1 fruit fly cellular context compared by ENCODE assay signal in genomic region chr3R:27292159-27292880, dm6.
TF ChIP-seq lines count a peak whose summit lies in the region.

CG3348 (minus strand) TSS chr3R:27292209.

TF ChIP-seq in whole organism, embryonic, 481 proteins besides CTCF, POLR2A, EP300 and RAD21 (continued from another document and continues in another):
- TF ChIP-seq TFAM (GFP tag; optimal IDR thresholded peaks at IDR 0.05; lab: Kevin White, UChicago) (no peak), mam (GFP tag; optimal IDR thresholded peaks at IDR 0.05; lab: Kevin White, UChicago) (peak; percentile 79), Adf1 (GFP tag; IDR thresholded peaks at IDR 0.05; lab: Robert Waterston, UW) (peak; percentile 79), her (GFP tag; optimal IDR thresholded peaks at IDR 0.05; lab: Kevin White, UChicago) (peak; percentile 42), HLH54F (GFP tag; optimal IDR thresholded peaks at IDR 0.05; lab: Kevin White, UChicago) (peak; percentile 64), CG1603 (tag; optimal IDR thresholded peaks at IDR 0.05; lab: Kevin White, UChicago) (peak; percentile 47), CG16779 (GFP tag; IDR thresholded peaks at IDR 0.05; lab: Robert Waterston, UW) (0 out of 2 replicates have a peak, but pooled peaks have one; percentile 48), CG4820 (GFP tag; optimal IDR thresholded peaks at IDR 0.05; lab: Kevin White, UChicago) (peak; percentile 64), Sox100B (GFP tag; optimal IDR thresholded peaks at IDR 0.05; lab: Kevin White, UChicago) (no peak), CG13296 (GFP tag; optimal IDR thresholded peaks at IDR 0.05; lab: Kevin White, UChicago) (peak; percentile 79), CG10267 (tag; optimal IDR thresholded peaks at IDR 0.05; lab: Kevin White, UChicago) (peak; percentile 53), CG3838 (GFP tag; optimal IDR thresholded peaks at IDR 0.05; lab: Kevin White, UChicago) (no peak), E2f1 (GFP tag; IDR thresholded peaks at IDR 0.05; lab: Robert Waterston, UW) (peak; percentile 53; the same call in 1 of the 2 replicates), CHES-1-like (GFP tag; optimal IDR thresholded peaks at IDR 0.05; lab: Kevin White, UChicago) (peak; percentile 63), Blimp-1 (GFP tag; optimal IDR thresholded peaks at IDR 0.05; lab: Kevin White, UChicago) (peak; percentile 66), CG13287 (GFP tag; IDR thresholded peaks at IDR 0.05; lab: Robert Waterston, UW; ENCODE audit: partially characterized antibody) (no peak), slou (GFP tag; optimal IDR thresholded peaks at IDR 0.05; lab: Kevin White, UChicago) (peak; percentile 17), CG1602 (GFP tag; optimal IDR thresholded peaks at IDR 0.05; lab: Kevin White, UChicago) (peak; percentile 31), corto (GFP tag; optimal IDR thresholded peaks at IDR 0.05; lab: Kevin White, UChicago) (no peak), gfzf (GFP tag; optimal IDR thresholded peaks at IDR 0.05; lab: Kevin White, UChicago) (no peak), CG18011 (GFP tag; optimal IDR thresholded peaks at IDR 0.05; lab: Kevin White, UChicago) (peak; percentile 20), CG6683 (GFP tag; optimal IDR thresholded peaks at IDR 0.05; lab: Kevin White, UChicago) (no peak), salm (tag; optimal IDR thresholded peaks at IDR 0.05; lab: Kevin White, UChicago) (no peak), CG33557 (GFP tag; optimal IDR thresholded peaks at IDR 0.05; lab: Kevin White, UChicago) (no peak), pho (GFP tag; optimal IDR thresholded peaks at IDR 0.05; lab: Kevin White, UChicago) (peak; percentile 76), CG3995 (GFP tag; optimal IDR thresholded peaks at IDR 0.05; lab: Kevin White, UChicago) (peak; percentile 59), vfl (GFP tag; optimal IDR thresholded peaks at IDR 0.05; lab: Kevin White, UChicago) (peak; percentile 66), CG42726 (GFP tag; IDR thresholded peaks at IDR 0.05; lab: Robert Waterston, UW; ENCODE audit: partially characterized antibody) (no peak), CG11456 (GFP tag; IDR thresholded peaks at IDR 0.05; lab: Robert Waterston, UW) (peak; percentile 85), dati (GFP tag; IDR thresholded peaks at IDR 0.05; lab: Robert Waterston, UW) (peak; percentile 34; the same call in 1 of the 2 replicates), NC2α (GFP tag; optimal IDR thresholded peaks at IDR 0.05; lab: Kevin White, UChicago) (no peak), CG17612 (GFP tag; IDR thresholded peaks at IDR 0.05; lab: Robert Waterston, UW) (peak; percentile 63; the same call in 1 of the 2 replicates), CG14050 (GFP tag; IDR thresholded peaks at IDR 0.05; lab: Robert Waterston, UW) (0 out of 3 replicates have a peak, but pooled peaks have one; percentile 14), cad (GFP tag; optimal IDR thresholded peaks at IDR 0.05; lab: Kevin White, UChicago) (no peak), CG33213 (GFP tag; optimal IDR thresholded peaks at IDR 0.05; lab: Kevin White, UChicago) (peak; percentile 56), H15 (GFP tag; IDR thresholded peaks at IDR 0.05; lab: Robert Waterston, UW) (peak; percentile 34; the same call in 1 of the 3 replicates), Dp (GFP tag; optimal IDR thresholded peaks at IDR 0.05; lab: Kevin White, UChicago) (no peak), Gug (GFP tag; IDR thresholded peaks at IDR 0.05; lab: Robert Waterston, UW) (peak; percentile 24; the same call in 1 of the 4 replicates), hb (GFP tag; IDR thresholded peaks at IDR 0.05; lab: Robert Waterston, UW; ENCODE audit: partially characterized antibody) (no peak), hkb (optimal IDR thresholded peaks at IDR 0.05; lab: Kevin White, UChicago) (no peak), hkb (GFP tag; IDR thresholded peaks at IDR 0.05; lab: Robert Waterston, UW) (peak; percentile 68), CG30431 (GFP tag; optimal IDR thresholded peaks at IDR 0.05; lab: Kevin White, UChicago) (peak; percentile 37), gcm2 (GFP tag; optimal IDR thresholded peaks at IDR 0.05; lab: Kevin White, UChicago) (no peak), CG11093 (GFP tag; IDR thresholded peaks at IDR 0.05; lab: Robert Waterston, UW) (no peak), Atf3 (GFP tag; optimal IDR thresholded peaks at IDR 0.05; lab: Kevin White, UChicago) (no peak), ase (GFP tag; IDR thresholded peaks at IDR 0.05; lab: Robert Waterston, UW) (no peak), br (optimal IDR thresholded peaks at IDR 0.05; lab: Kevin White, UChicago) (no peak), bbx (GFP tag; IDR thresholded peaks at IDR 0.05; lab: Robert Waterston, UW; ENCODE audit: partially characterized antibody) (no peak), wdn (GFP tag; IDR thresholded peaks at IDR 0.05; lab: Robert Waterston, UW) (peak; percentile 71), pros (GFP tag; optimal IDR thresholded peaks at IDR 0.05; lab: Kevin White, UChicago) (no peak), fd102C (GFP tag; optimal IDR thresholded peaks at IDR 0.05; lab: Kevin White, UChicago) (no peak), CG1832 (GFP tag; optimal IDR thresholded peaks at IDR 0.05; lab: Kevin White, UChicago) (no peak), sr (GFP tag; IDR thresholded peaks at IDR 0.05; lab: Robert Waterston, UW) (no peak), CG2889 (GFP tag; IDR thresholded peaks at IDR 0.05; lab: Robert Waterston, UW) (peak; percentile 54; the same call in 1 of the 3 replicates), chm (GFP tag; IDR thresholded peaks at IDR 0.05; lab: Robert Waterston, UW) (peak; percentile 60; the same call in 1 of the 2 replicates), Dfd (GFP tag; optimal IDR thresholded peaks at IDR 0.05; lab: Kevin White, UChicago) (no peak), Lim3 (GFP tag; IDR thresholded peaks at IDR 0.05; lab: Robert Waterston, UW) (no peak), shn (GFP tag; optimal IDR thresholded peaks at IDR 0.05; lab: Kevin White, UChicago) (peak; percentile 6), Kr (GFP tag; optimal IDR thresholded peaks at IDR 0.05; lab: Kevin White, UChicago) (no peak), psq (GFP tag; optimal IDR thresholded peaks at IDR 0.05; lab: Kevin White, UChicago) (no peak), lola (GFP tag; optimal IDR thresholded peaks at IDR 0.05; lab: Kevin White, UChicago) (no peak), CG13775 (GFP tag; optimal IDR thresholded peaks at IDR 0.05; lab: Kevin White, UChicago) (peak; percentile 73), CG6689 (GFP tag; IDR thresholded peaks at IDR 0.05; lab: Robert Waterston, UW) (peak; percentile 59), pan (optimal IDR thresholded peaks at IDR 0.05; lab: Kevin White, UChicago) (no peak), pan (GFP tag; optimal IDR thresholded peaks at IDR 0.05 in 1 of 2, IDR thresholded peaks at IDR 0.05 in 1 of 2) (peak in 1 of 2 experiments; percentile 74), sim (GFP tag; IDR thresholded peaks at IDR 0.05; lab: Robert Waterston, UW) (no peak), CG2678 (tag; optimal IDR thresholded peaks at IDR 0.05; lab: Kevin White, UChicago) (peak; percentile 87), Fer3 (tag; optimal IDR thresholded peaks at IDR 0.05; lab: Kevin White, UChicago) (peak; percentile 89), bowl (GFP tag; IDR thresholded peaks at IDR 0.05; lab: Robert Waterston, UW) (no peak), MTF-1 (GFP tag; optimal IDR thresholded peaks at IDR 0.05; lab: Kevin White, UChicago; ENCODE audit: borderline replicate concordance) (no peak), CG34422 (GFP tag; IDR thresholded peaks at IDR 0.05; lab: Robert Waterston, UW) (0 out of 3 replicates have a peak, but pooled peaks have one; percentile 29), ken (GFP tag; IDR thresholded peaks at IDR 0.05; lab: Robert Waterston, UW) (no peak), CG31388 (GFP tag; optimal IDR thresholded peaks at IDR 0.05; lab: Kevin White, UChicago) (no peak), org-1 (GFP tag; optimal IDR thresholded peaks at IDR 0.05; lab: Kevin White, UChicago) (peak; percentile 36), Mes4 (GFP tag; optimal IDR thresholded peaks at IDR 0.05; lab: Kevin White, UChicago) (no peak), C15 (GFP tag; IDR thresholded peaks at IDR 0.05; lab: Robert Waterston, UW) (no peak), CG10959 (GFP tag; IDR thresholded peaks at IDR 0.05; lab: Robert Waterston, UW) (no peak), caup (GFP tag; optimal IDR thresholded peaks at IDR 0.05; lab: Kevin White, UChicago; ENCODE audit: severe bottlenecking) (peak; percentile 86), run (tag; optimal IDR thresholded peaks at IDR 0.05; lab: Kevin White, UChicago) (no peak), CG12071 (GFP tag; optimal IDR thresholded peaks at IDR 0.05; lab: Kevin White, UChicago) (peak; percentile 62), CG7357 (GFP tag; IDR thresholded peaks at IDR 0.05; lab: Robert Waterston, UW) (0 out of 3 replicates have a peak, but pooled peaks have one; percentile 46), CG6813 (GFP tag; optimal IDR thresholded peaks at IDR 0.05; lab: Kevin White, UChicago) (no peak), Usf (GFP tag; optimal IDR thresholded peaks at IDR 0.05; lab: Kevin White, UChicago) (peak; percentile 81), Ssrp (tag; optimal IDR thresholded peaks at IDR 0.05; lab: Kevin White, UChicago) (peak; percentile 47), tio (GFP tag; optimal IDR thresholded peaks at IDR 0.05; lab: Kevin White, UChicago) (peak; percentile 49), p53 (GFP tag; optimal IDR thresholded peaks at IDR 0.05; lab: Kevin White, UChicago) (no peak), CG12155 (GFP tag; optimal IDR thresholded peaks at IDR 0.05; lab: Kevin White, UChicago) (peak; percentile 73), pum (GFP tag; optimal IDR thresholded peaks at IDR 0.05; lab: Kevin White, UChicago) (peak; percentile 38), Lpt (GFP tag; optimal IDR thresholded peaks at IDR 0.05; lab: Kevin White, UChicago) (no peak), Xrp1 (GFP tag; IDR thresholded peaks at IDR 0.05; lab: Robert Waterston, UW) (peak; percentile 75), zen2 (GFP tag; IDR thresholded peaks at IDR 0.05; lab: Robert Waterston, UW; ENCODE audit: partially characterized antibody) (no peak), otp (GFP tag; IDR thresholded peaks at IDR 0.05; lab: Robert Waterston, UW) (peak; percentile 29; the same call in 1 of the 3 replicates), CG17186 (GFP tag; optimal IDR thresholded peaks at IDR 0.05; lab: Kevin White, UChicago) (no peak), Ets65A (GFP tag; lab: Kevin White, UChicago) (peak; percentile 63), nom (GFP tag; optimal IDR thresholded peaks at IDR 0.05; lab: Kevin White, UChicago) (no peak), CG10274 (GFP tag; optimal IDR thresholded peaks at IDR 0.05; lab: Kevin White, UChicago) (peak; percentile 56), Hr51 (GFP tag; optimal IDR thresholded peaks at IDR 0.05; lab: Kevin White, UChicago) (peak; percentile 19 to 67), nau (GFP tag; optimal IDR thresholded peaks at IDR 0.05; lab: Kevin White, UChicago) (peak; percentile 35), Hr78 (GFP tag; optimal IDR thresholded peaks at IDR 0.05; lab: Kevin White, UChicago) (peak in 1 of 2 experiments; percentile 12), CG16813 (GFP tag; IDR thresholded peaks at IDR 0.05; lab: Robert Waterston, UW; ENCODE audit: partially characterized antibody) (no peak), CG8089 (GFP tag; optimal IDR thresholded peaks at IDR 0.05; lab: Kevin White, UChicago) (no peak), emc (GFP tag; optimal IDR thresholded peaks at IDR 0.05; lab: Kevin White, UChicago) (peak; percentile 13), tap (tag; optimal IDR thresholded peaks at IDR 0.05; lab: Kevin White, UChicago) (peak; percentile 48), CG18764 (GFP tag; optimal IDR thresholded peaks at IDR 0.05; lab: Kevin White, UChicago) (peak; percentile 4), GATAe (GFP tag; conservative IDR thresholded peaks at IDR 0.05; lab: Robert Waterston, UW) (peak; percentile 31), Abd-B (GFP tag; optimal IDR thresholded peaks at IDR 0.05; lab: Kevin White, UChicago) (peak; percentile 57), CG12236 (GFP tag; optimal IDR thresholded peaks at IDR 0.05; lab: Kevin White, UChicago) (no peak), amos (GFP tag; IDR thresholded peaks at IDR 0.05; lab: Robert Waterston, UW; ENCODE audit: partially characterized antibody) (no peak), Ravus (GFP tag; IDR thresholded peaks at IDR 0.05; lab: Robert Waterston, UW) (peak; percentile 50), unpg (GFP tag; optimal IDR thresholded peaks at IDR 0.05; lab: Kevin White, UChicago) (peak; percentile 80), CG8944 (GFP tag; optimal IDR thresholded peaks at IDR 0.05; lab: Kevin White, UChicago) (peak; percentile 25), CG7987 (GFP tag; optimal IDR thresholded peaks at IDR 0.05; lab: Kevin White, UChicago) (peak; percentile 10), CG11085 (GFP tag; IDR thresholded peaks at IDR 0.05; lab: Robert Waterston, UW) (peak; percentile 66), Doc2 (GFP tag; IDR thresholded peaks at IDR 0.05; lab: Robert Waterston, UW) (no peak), dmrt99B (tag; optimal IDR thresholded peaks at IDR 0.05; lab: Kevin White, UChicago) (peak; percentile 71), CG12104 (GFP tag; optimal IDR thresholded peaks at IDR 0.05; lab: Kevin White, UChicago) (peak; percentile 77), ind (GFP tag; optimal IDR thresholded peaks at IDR 0.05; lab: Kevin White, UChicago) (peak; percentile 76), tx (GFP tag; optimal IDR thresholded peaks at IDR 0.05; lab: Kevin White, UChicago) (peak; percentile 47), CG11247 (GFP tag; IDR thresholded peaks at IDR 0.05; lab: Robert Waterston, UW) (peak; percentile 75), sqz (GFP tag; optimal IDR thresholded peaks at IDR 0.05; lab: Kevin White, UChicago) (no peak), Hmr (GFP tag; optimal IDR thresholded peaks at IDR 0.05; lab: Kevin White, UChicago) (peak; percentile 85), NFAT (GFP tag; IDR thresholded peaks at IDR 0.05; lab: Robert Waterston, UW) (peak; percentile 69), CG2712 (tag; optimal IDR thresholded peaks at IDR 0.05; lab: Kevin White, UChicago) (peak; percentile 64), Dref (GFP tag; IDR thresholded peaks at IDR 0.05; lab: Robert Waterston, UW) (0 out of 2 replicates have a peak, but pooled peaks have one; percentile 8), Awh (GFP tag; IDR thresholded peaks at IDR 0.05; lab: Robert Waterston, UW) (peak; percentile 38; the same call in 1 of the 2 replicates), bab2 (GFP tag; optimal IDR thresholded peaks at IDR 0.05; lab: Kevin White, UChicago) (peak; percentile 74), CG14965 (GFP tag; optimal IDR thresholded peaks at IDR 0.05; lab: Kevin White, UChicago; ENCODE audit: borderline replicate concordance) (peak; percentile 16), CG12391 (tag; optimal IDR thresholded peaks at IDR 0.05; lab: Kevin White, UChicago) (peak; percentile 73), NC2β (GFP tag; optimal IDR thresholded peaks at IDR 0.05; lab: Kevin White, UChicago) (peak; percentile 2), CG13123 (GFP tag; optimal IDR thresholded peaks at IDR 0.05; lab: Kevin White, UChicago) (no peak), pfk (GFP tag; optimal IDR thresholded peaks at IDR 0.05; lab: Kevin White, UChicago) (no peak)
